Worm (Caenorhabditis elegans) whole organism, late embryonic: ENCODE data around the gene nspa-9.

ENCODE experiments used
- C08G9.2 ChIP-seq: sonication (generic microtip); optimal IDR thresholded peaks from 2 replicates; lab custom pipeline; 2016; ENCODE audit warnings: mild to moderate bottlenecking, missing genetic modification characterization, moderate library complexity, missing compliant biosample characterization
- F13H6.1 ChIP-seq: sonication (generic microtip); optimal IDR thresholded peaks from 2 replicates; lab custom pipeline; 2016; ENCODE audit warnings: missing genetic modification characterization, missing compliant biosample characterization
- K09A11.1 ChIP-seq: sonication (generic microtip); optimal IDR thresholded peaks from 2 replicates; lab custom pipeline; 2017; ENCODE audit warnings: antibody characterized with exemption, mild to moderate bottlenecking, missing genetic modification characterization, missing compliant biosample characterization; ENCODE audit not compliant: insufficient read depth
- Y22D7AL.16 ChIP-seq: sonication (generic microtip); optimal IDR thresholded peaks from 2 replicates; lab custom pipeline; 2016; ENCODE audit warnings: missing genetic modification characterization, missing compliant biosample characterization
- ahr-1 ChIP-seq: sonication (generic microtip); optimal IDR thresholded peaks from 2 replicates; lab custom pipeline; 2016; ENCODE audit warnings: missing genetic modification characterization, missing compliant biosample characterization
- ceh-19 ChIP-seq: fragments of 200-800 bp; sonication (Bioruptor generic); optimal IDR thresholded peaks from 2 replicates; lab custom pipeline; 2018; ENCODE audit warnings: mild to moderate bottlenecking, missing genetic modification characterization, missing compliant biosample characterization
- ceh-2 ChIP-seq: sonication (generic microtip); optimal IDR thresholded peaks from 2 replicates; lab custom pipeline; 2016; ENCODE audit warnings: missing genotype, missing genetic modification characterization, missing compliant biosample characterization
- ceh-22 ChIP-seq: sonication (generic microtip); optimal IDR thresholded peaks from 2 replicates; lab custom pipeline; 2017; ENCODE audit warnings: missing biosample characterization, missing genetic modification characterization
- ceh-24 ChIP-seq: sonication (generic microtip); optimal IDR thresholded peaks from 2 replicates; lab custom pipeline; 2016; ENCODE audit warnings: mild to moderate bottlenecking, missing genetic modification characterization, missing compliant biosample characterization
- ceh-31 ChIP-seq: sonication (generic microtip); optimal IDR thresholded peaks from 2 replicates; lab custom pipeline; 2016; ENCODE audit warnings: missing genetic modification characterization, missing compliant biosample characterization
- ceh-9 ChIP-seq: sonication (generic microtip); optimal IDR thresholded peaks from 2 replicates; lab custom pipeline; 2016; ENCODE audit warnings: mild to moderate bottlenecking, missing genetic modification characterization, inconsistent platforms, missing compliant biosample characterization
- elt-2 ChIP-seq: sonication (generic microtip); optimal IDR thresholded peaks from 2 replicates; lab custom pipeline; 2016; ENCODE audit warnings: missing genetic modification reagents, missing genetic modification characterization, missing compliant biosample characterization
- elt-4 ChIP-seq: sonication (generic microtip); optimal IDR thresholded peaks from 2 replicates; lab custom pipeline; 2016; ENCODE audit warnings: missing genetic modification characterization, missing compliant biosample characterization
- ets-4 ChIP-seq: sonication (generic microtip); optimal IDR thresholded peaks from 2 replicates; lab custom pipeline; 2016; ENCODE audit warnings: missing genetic modification characterization, missing compliant biosample characterization
- fax-1 ChIP-seq: sonication (generic microtip); optimal IDR thresholded peaks from 2 replicates; lab custom pipeline; 2016; ENCODE audit warnings: missing genotype, missing genetic modification characterization, missing compliant biosample characterization
- fkh-6 ChIP-seq: sonication (generic microtip); optimal IDR thresholded peaks from 2 replicates; lab custom pipeline; 2016; ENCODE audit warnings: missing genetic modification characterization, missing compliant biosample characterization
- gmeb-2 ChIP-seq: sonication (generic microtip); optimal IDR thresholded peaks from 2 replicates; lab custom pipeline; 2016; ENCODE audit warnings: missing genetic modification characterization, inconsistent platforms, missing compliant biosample characterization
- hlh-15 ChIP-seq: sonication (generic microtip); optimal IDR thresholded peaks from 2 replicates; lab custom pipeline; 2016; ENCODE audit warnings: missing genetic modification characterization, missing compliant biosample characterization
- hlh-30 ChIP-seq: sonication (generic microtip); optimal IDR thresholded peaks from 2 replicates; lab custom pipeline; 2017; ENCODE audit warnings: antibody characterized with exemption, missing genetic modification characterization, missing compliant biosample characterization; ENCODE audit not compliant: insufficient read depth
- hlh-8 ChIP-seq: sonication (generic microtip); optimal IDR thresholded peaks from 2 replicates; lab custom pipeline; 2016; ENCODE audit warnings: missing genotype, missing genetic modification characterization, missing compliant biosample characterization
- lim-6 ChIP-seq: sonication (generic microtip); optimal IDR thresholded peaks from 2 replicates; lab custom pipeline; 2016; ENCODE audit warnings: missing genetic modification characterization, missing compliant biosample characterization
- lin-11 ChIP-seq: fragments of 200-800 bp; sonication (Bioruptor generic); optimal IDR thresholded peaks from 2 replicates; lab custom pipeline; 2018; ENCODE audit warnings: mild to moderate bottlenecking, missing genetic modification characterization, missing compliant biosample characterization
- nhr-232 ChIP-seq: sonication (generic microtip); optimal IDR thresholded peaks from 2 replicates; lab custom pipeline; 2016; ENCODE audit warnings: missing genetic modification characterization, missing compliant biosample characterization
- odd-2 ChIP-seq: sonication (generic microtip); optimal IDR thresholded peaks from 2 replicates; lab custom pipeline; 2017; ENCODE audit warnings: antibody characterized with exemption, mild to moderate bottlenecking, missing genetic modification characterization, missing compliant biosample characterization
- pat-9 ChIP-seq: fragments of 200-800 bp; sonication (Bioruptor generic); optimal IDR thresholded peaks from 2 replicates; lab custom pipeline; 2018; ENCODE audit warnings: mild to moderate bottlenecking, missing genetic modification characterization, moderate library complexity, missing compliant biosample characterization
- pha-4 ChIP-seq: fragments of 150-350 bp; optimal IDR thresholded peaks from 2 replicates; lab custom pipeline; 2018; ENCODE audit warnings: missing biosample characterization, missing genetic modification reagents, missing genetic modification characterization
- rnt-1 ChIP-seq: sonication (generic microtip); optimal IDR thresholded peaks from 2 replicates; lab custom pipeline; 2016; ENCODE audit warnings: missing genetic modification characterization, missing compliant biosample characterization
- sox-2 ChIP-seq: fragments of 200-800 bp; sonication (Bioruptor generic); IDR thresholded peaks from 2 replicates; pipeline ENCODE4 v1.3.6; 2022; ENCODE audit warnings: missing genetic modification reagents, missing genetic modification characterization, missing compliant biosample characterization
- tbx-2 ChIP-seq: sonication (generic microtip); optimal IDR thresholded peaks from 2 replicates; lab custom pipeline; 2016; ENCODE audit warnings: missing genetic modification characterization, missing compliant biosample characterization
- tbx-7 ChIP-seq: sonication (generic microtip); optimal IDR thresholded peaks from 2 replicates; lab custom pipeline; 2016; ENCODE audit warnings: missing genotype, missing genetic modification characterization, missing compliant biosample characterization
- unc-3 ChIP-seq, 2 experiments: fragments of 200-800 bp in 1 of 2; sonication (Bioruptor generic) in 1 of 2; sonication (generic microtip) in 1 of 2; conservative IDR thresholded peaks in 1 of 2; optimal IDR thresholded peaks in 1 of 2; 2 replicates each; pipeline versions ENCODE4 v1.3.6 to Lab custom; 2016 to 2022; ENCODE audit warnings: missing compliant biosample characterization in 2 of 2, missing genetic modification characterization in 2 of 2, missing genetic modification reagents in 1 of 2
- unc-42 ChIP-seq: sonication (generic microtip); optimal IDR thresholded peaks from 2 replicates; lab custom pipeline; 2016; ENCODE audit warnings: missing genotype, missing genetic modification characterization, missing compliant biosample characterization
- unc-55 ChIP-seq: sonication (generic microtip); optimal IDR thresholded peaks from 2 replicates; lab custom pipeline; 2017; ENCODE audit warnings: missing biosample characterization, missing genetic modification reagents, missing genetic modification characterization
- unc-86 ChIP-seq: sonication (generic microtip); optimal IDR thresholded peaks from 2 replicates; lab custom pipeline; 2016; ENCODE audit warnings: missing genetic modification characterization, missing compliant biosample characterization
- zip-5 ChIP-seq: sonication (generic microtip); optimal IDR thresholded peaks from 2 replicates; lab custom pipeline; 2016; ENCODE audit warnings: missing genetic modification characterization, missing compliant biosample characterization

nspa-9 gene

DNA sequence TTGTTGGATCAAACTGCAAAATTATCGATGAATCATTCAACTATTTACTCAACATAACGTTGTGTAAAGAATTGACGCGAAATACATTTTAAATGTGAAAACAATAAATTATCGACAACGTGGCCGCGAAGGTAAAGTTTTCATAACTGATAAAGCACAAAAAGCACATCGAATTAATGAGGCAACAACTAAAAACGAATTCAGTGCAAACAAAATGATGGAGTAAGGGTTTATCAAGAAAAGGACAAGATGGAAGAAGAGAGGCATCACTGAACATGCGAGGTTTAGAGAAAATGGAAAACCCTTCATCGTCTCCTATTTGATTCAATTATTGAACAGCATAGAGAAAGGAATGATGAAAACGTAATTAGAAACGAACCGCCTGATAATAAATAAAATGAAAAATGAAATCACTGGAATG lies 15.1 kb upstream of the nspa-9 start, which contains the start of gene D1053.4:
D1053.4 (minus strand) TSS at position 20 of the 421 bp plus-strand sequence.
- TF ChIP-seq unc-42 (tag; lab: Kevin White, UChicago) (peak; percentile 91), ceh-19 (no peak), ceh-31 (tag; lab: Kevin White, UChicago) (peak; percentile 24)
- TF ChIP-seq, all 69 proteins: peak for 2

DNA sequence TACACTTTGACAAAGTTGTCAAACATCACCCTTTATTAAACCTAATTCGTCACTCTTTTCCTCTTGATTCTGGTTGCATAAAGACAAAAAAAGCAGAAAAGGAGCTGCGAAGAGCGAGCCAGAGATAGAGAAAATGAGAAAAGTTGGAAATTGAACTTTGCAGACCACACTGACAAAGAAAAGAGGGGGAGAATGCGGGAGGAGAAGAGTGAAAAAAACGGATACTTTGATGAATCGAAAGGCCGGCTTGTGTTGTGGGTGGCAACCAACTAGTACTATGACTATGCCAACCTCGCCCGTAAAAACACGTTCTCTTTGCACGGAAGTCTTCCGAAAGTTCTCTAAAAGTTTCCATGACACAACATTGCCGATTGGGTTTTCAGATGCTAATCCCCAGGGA lies 13.2 kb upstream of the nspa-9 start:
- TF ChIP-seq sox-2 (GFP tag; lab: Robert Waterston, UW): no peak
- TF ChIP-seq pat-9 (tag; lab: Kevin White, UChicago): no peak
- TF ChIP-seq elt-2: no peak
- TF ChIP-seq unc-55 (GFP tag; lab: Kevin White, UChicago): no peak
- no peak for TF ChIP-seq rnt-1
- no peak for TF ChIP-seq hlh-15 (tag; lab: Kevin White, UChicago)
- TF ChIP-seq nhr-232 (tag; lab: Kevin White, UChicago): no peak
- TF ChIP-seq ceh-31 (tag; lab: Kevin White, UChicago): no peak
- no peak for TF ChIP-seq odd-2
- TF ChIP-seq lim-6 (tag; lab: Kevin White, UChicago): no peak
- no peak for TF ChIP-seq K09A11.1
- no peak for TF ChIP-seq pha-4
- TF ChIP-seq ahr-1 (tag; lab: Kevin White, UChicago): no peak
- no peak for TF ChIP-seq tbx-7 (tag; lab: Kevin White, UChicago)
- no peak for TF ChIP-seq unc-86 (tag; lab: Kevin White, UChicago)
- TF ChIP-seq F13H6.1 (tag; lab: Kevin White, UChicago): no peak
- TF ChIP-seq ceh-9 (tag; lab: Kevin White, UChicago): no peak
- no peak for TF ChIP-seq unc-42 (tag; lab: Kevin White, UChicago)
- TF ChIP-seq hlh-8 (tag; lab: Kevin White, UChicago): no peak

DNA sequence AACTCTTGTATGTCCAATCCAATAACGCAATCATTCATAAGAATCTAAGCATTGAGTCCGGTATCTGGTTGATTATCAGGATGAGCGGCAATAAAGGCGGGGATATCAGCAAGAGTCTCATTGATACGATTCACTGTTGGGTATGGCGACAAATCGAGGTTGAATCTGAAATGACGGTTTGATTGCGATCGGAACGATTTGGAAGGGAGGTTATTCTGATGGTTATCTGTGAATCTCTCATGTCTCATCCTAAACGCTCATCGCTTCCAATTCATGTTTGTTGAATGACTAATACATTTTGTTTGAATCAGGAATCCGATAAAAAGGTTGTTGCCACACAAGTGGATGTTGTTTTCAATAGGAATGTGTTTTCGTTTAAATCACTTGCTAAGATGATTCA lies 12.4 kb upstream of the nspa-9 start:
- no peak for TF ChIP-seq ceh-22 (tag; lab: Kevin White, UChicago)
- no peak for TF ChIP-seq ceh-31 (tag; lab: Kevin White, UChicago)
- TF ChIP-seq hlh-15 (tag; lab: Kevin White, UChicago): no peak

DNA sequence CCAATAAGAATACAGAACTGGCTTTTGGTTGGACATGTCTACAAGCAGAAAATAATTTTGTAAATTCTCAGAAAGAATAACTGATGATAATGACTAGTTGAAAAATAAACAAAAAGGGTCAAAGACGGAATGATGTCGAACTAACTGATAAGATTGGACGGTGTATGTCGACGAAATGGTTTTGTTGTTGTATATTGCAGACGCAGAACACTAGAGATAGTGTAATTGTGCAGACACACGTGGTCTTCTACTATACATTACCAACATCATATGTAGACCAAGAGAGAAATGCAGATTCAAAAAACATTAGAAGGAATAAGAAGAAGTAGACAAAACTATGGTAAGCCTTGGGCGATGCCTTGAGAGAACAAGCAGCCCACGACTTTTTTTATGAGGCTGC lies 11.1 kb upstream of the nspa-9 start, which contains the start of the genes gst-42 and D1053.2:
gst-42 (minus strand) TSS at position 176 of the 400 bp plus-strand sequence.
D1053.2 (plus strand) TSS at position 391 of the 400 bp plus-strand sequence.
- peak; percentile 4 for TF ChIP-seq hlh-30 (tag; lab: Kevin White, UChicago)
- TF ChIP-seq ets-4 (tag; lab: Kevin White, UChicago): no peak
- peak; percentile 72 for TF ChIP-seq elt-2
- no peak for TF ChIP-seq zip-5 (tag; lab: Kevin White, UChicago)

DNA sequence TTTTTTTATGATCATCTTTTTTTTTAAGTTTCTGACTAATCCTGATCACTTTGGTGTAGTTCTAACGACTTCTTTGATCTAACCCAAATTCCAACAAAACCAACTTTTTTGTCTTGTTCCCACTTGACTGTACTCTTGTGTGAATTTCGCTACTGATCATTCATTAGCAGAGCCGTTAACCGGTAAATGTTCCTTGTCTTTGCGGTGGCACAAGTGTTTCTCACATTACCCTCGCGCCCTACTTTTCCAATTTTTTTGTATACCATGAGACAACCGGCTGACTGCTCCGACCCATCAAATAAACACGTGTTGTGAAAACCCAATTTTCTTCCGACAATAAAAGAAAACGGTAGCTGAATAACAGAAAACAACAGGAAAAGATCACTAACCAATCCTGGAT lies 6.1 kb upstream of the nspa-9 start:
- TF ChIP-seq gmeb-2 (no peak), C08G9.2 (tag; lab: Kevin White, UChicago) (no peak), tbx-2 (no peak), elt-4 (no peak), ceh-24 (tag; lab: Kevin White, UChicago) (no peak), zip-5 (tag; lab: Kevin White, UChicago) (no peak), unc-3 (GFP tag; conservative IDR thresholded peaks at IDR 0.05; lab: Robert Waterston, UW) (no peak), unc-3 (tag; optimal IDR thresholded peaks at IDR 0.05; lab: Kevin White, UChicago) (no peak), Y22D7AL.16 (tag; lab: Kevin White, UChicago) (no peak), unc-86 (tag; lab: Kevin White, UChicago) (no peak), ceh-2 (tag; lab: Kevin White, UChicago) (no peak), fkh-6 (no peak), fax-1 (tag; lab: Kevin White, UChicago) (no peak), lin-11 (tag; lab: Kevin White, UChicago) (no peak), hlh-8 (tag; lab: Kevin White, UChicago) (no peak)
